Worm (Caenorhabditis elegans): ENCODE results near the gene R10E4.7.

R10E4.7 gene

ce11 chrIII:4313061-4313962 lies 18.7 kb downstream of the R10E4.7 start, which contains the start of the genes evl-14 and dcn-1:
Gene evl-14, minus strand, starts transcription at chrIII:4313128.
Gene dcn-1, plus strand, starts transcription at chrIII:4313912.
- peak; percentile 50 for TF ChIP-seq W03F9.2 (tag; optimal IDR thresholded peaks at IDR 0.05)
- TF ChIP-seq dao-5 (tag; optimal IDR thresholded peaks at IDR 0.05), result no peak

DNA sequence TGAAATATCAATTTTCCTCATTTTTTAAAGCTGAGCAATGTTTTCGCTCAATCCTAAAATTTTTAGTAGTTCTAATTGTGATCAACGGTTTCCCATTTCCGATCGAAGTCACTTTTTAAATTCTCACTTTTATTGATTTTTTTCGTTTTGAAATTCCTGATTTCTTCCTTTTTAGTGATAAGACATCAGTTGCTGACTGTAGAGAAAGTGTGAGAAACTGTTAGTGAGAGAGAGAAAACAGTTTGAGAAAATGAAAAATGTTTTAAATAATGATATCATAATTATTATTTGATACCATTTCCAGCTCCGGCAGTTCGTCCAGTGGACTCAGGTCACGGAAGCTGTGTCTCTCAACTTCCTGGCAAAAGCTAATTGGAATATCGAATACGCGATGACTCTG lies 19.9 kb downstream of the R10E4.7 start:
- no peak for TF ChIP-seq dao-5 (tag; optimal IDR thresholded peaks at IDR 0.05)

- TF ChIP-seq him-1 (tag; optimal IDR thresholded peaks at IDR 0.05) (no peak), W03F9.2 (tag; optimal IDR thresholded peaks at IDR 0.05) (no peak)
Measured at ce11 chrIII:4317065-4317752, 22.6 kb downstream of the R10E4.7 start, which contains the start of gene tag-131. Gene tag-131, plus strand, starts transcription at chrIII:4317702.

DNA sequence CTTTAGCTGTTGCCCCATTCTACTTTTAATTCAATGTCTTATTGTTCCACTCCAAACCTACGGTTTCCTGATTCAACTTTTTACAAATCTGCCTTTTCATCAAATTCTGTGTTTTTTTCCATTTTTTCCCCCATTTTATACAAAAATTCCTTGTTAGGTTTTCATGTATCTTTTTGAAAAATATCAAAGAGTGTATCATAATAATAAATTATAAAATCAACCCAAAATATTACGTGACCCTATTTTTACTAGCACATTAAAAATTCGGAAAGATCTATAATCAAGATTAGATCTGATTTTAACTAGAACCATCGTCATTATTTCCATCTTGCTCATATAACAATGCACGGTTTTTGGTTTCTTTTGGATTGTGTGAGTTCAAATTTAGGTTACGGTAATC lies 25.5 kb downstream of the R10E4.7 start, which contains the start of gene H38K22.6:
Gene H38K22.6, plus strand, starts transcription at position 301 of the 400 bp plus-strand sequence.
- TF ChIP-seq him-1 (tag; optimal IDR thresholded peaks at IDR 0.05) (no peak), dao-5 (tag; optimal IDR thresholded peaks at IDR 0.05) (no peak), W03F9.2 (tag; optimal IDR thresholded peaks at IDR 0.05) (no peak)

ce11 chrIII:4321399-4321798 lies 26.8 kb downstream of the R10E4.7 start, which contains the start of gene H38K22.7:
Gene H38K22.7, plus strand, starts transcription at chrIII:4321699.
- TF ChIP-seq him-1 (tag; optimal IDR thresholded peaks at IDR 0.05) (no peak), dao-5 (tag; optimal IDR thresholded peaks at IDR 0.05) (no peak), W03F9.2 (tag; optimal IDR thresholded peaks at IDR 0.05) (no peak)

DNA sequence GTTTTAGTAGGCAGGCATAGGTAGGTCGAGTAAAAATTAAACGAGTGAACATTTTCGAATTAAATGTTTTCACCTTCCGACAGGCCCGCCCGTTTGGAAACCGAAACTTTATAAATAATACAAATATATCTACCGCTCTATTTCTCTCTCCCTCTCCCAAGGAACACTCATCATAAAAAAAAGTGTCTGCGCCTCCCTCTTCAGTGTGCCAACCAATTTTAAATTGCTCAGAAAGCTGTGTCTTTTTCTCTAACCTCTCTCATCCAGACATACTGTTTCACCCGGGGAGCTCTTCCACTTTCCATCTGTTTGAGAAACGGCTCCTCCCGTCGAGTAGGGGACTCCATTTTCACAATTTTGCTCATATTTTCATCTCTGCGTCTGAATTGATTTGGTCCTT lies 28.5 kb downstream of the R10E4.7 start:
- TF ChIP-seq W03F9.2 (tag; optimal IDR thresholded peaks at IDR 0.05) (no peak), dao-5 (tag; optimal IDR thresholded peaks at IDR 0.05) (no peak), him-1 (tag; optimal IDR thresholded peaks at IDR 0.05) (no peak)

DNA sequence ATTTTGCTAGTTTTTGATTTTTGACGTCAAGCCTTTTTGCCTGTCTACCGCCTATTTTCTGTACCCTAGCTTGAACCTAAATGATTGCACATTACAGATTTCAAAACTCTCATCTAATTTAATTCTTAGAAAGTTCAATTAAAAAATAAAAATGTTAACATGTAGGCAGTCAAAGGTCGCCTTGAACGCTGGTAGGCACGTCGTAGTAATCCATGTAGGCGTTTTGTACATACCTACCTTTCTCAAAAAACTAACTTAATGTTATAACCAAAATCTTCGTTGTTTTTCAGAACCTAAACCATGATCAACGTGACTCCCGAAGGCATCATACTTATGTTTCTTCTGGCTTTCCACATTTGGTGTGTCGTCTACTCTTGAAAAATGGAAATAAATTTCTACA lies 29.2 kb downstream of the R10E4.7 start, which contains the start of gene H38K22.9:
Gene H38K22.9, plus strand, starts transcription at position 301 of the 400 bp plus-strand sequence.
- no peak for TF ChIP-seq dao-5 (tag; optimal IDR thresholded peaks at IDR 0.05)
- no peak for TF ChIP-seq W03F9.2 (tag; optimal IDR thresholded peaks at IDR 0.05)
- no peak for TF ChIP-seq him-1 (tag; optimal IDR thresholded peaks at IDR 0.05)

- no peak for TF ChIP-seq him-1 (tag; optimal IDR thresholded peaks at IDR 0.05)
- TF ChIP-seq W03F9.2 (tag; optimal IDR thresholded peaks at IDR 0.05), result no peak
- TF ChIP-seq dao-5 (tag; optimal IDR thresholded peaks at IDR 0.05), result no peak
Measured at ce11 chrIII:4328208-4328987, 33.8 kb downstream of the R10E4.7 start.

- TF ChIP-seq W03F9.2 (tag; optimal IDR thresholded peaks at IDR 0.05) (no peak), dao-5 (tag; optimal IDR thresholded peaks at IDR 0.05) (no peak), him-1 (tag; optimal IDR thresholded peaks at IDR 0.05) (no peak)
Measured at ce11 chrIII:4330984-4331383, 36.4 kb downstream of the R10E4.7 start, which contains the start of gene gly-6. Gene gly-6, minus strand, starts transcription at chrIII:4331228.

- TF ChIP-seq him-1 (tag; optimal IDR thresholded peaks at IDR 0.05), result no peak
- TF ChIP-seq dao-5 (tag; optimal IDR thresholded peaks at IDR 0.05), result no peak
- TF ChIP-seq W03F9.2 (tag; optimal IDR thresholded peaks at IDR 0.05), result peak; percentile 67
Measured at ce11 chrIII:4332543-4333042, 38.0 kb downstream of the R10E4.7 start, which contains the start of gene cdk-12. Gene cdk-12, plus strand, starts transcription at chrIII:4332992.

- TF ChIP-seq dao-5 (tag; optimal IDR thresholded peaks at IDR 0.05) (no peak), him-1 (tag; optimal IDR thresholded peaks at IDR 0.05) (no peak), W03F9.2 (tag; optimal IDR thresholded peaks at IDR 0.05) (peak; percentile 27)
Measured at ce11 chrIII:4335614-4336013, 41.0 kb downstream of the R10E4.7 start.

DNA sequence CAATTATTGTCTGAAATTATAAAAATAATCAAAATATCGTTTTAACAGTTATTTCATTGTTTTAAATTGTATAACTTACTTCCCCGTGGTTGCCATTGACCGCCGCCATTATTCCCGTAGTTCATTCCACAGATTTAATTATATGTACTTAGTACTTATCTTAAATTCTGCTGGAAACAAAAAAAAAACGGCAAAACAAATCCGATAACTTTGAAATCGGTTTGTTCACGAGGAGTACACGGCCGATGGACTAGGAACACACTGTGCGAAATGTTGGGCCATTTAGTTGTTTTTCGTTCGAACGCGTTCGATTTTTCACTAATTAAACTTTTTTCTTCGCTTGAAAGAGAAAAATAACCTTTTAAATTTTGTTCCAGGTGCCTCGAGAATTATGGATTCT lies 48.5 kb downstream of the R10E4.7 start, which contains the start of the genes B0285.3 and lcmt-1:
Gene B0285.3, minus strand, starts transcription at position 267 of the 400 bp plus-strand sequence.
Gene lcmt-1, plus strand, starts transcription at position 377 of the 400 bp plus-strand sequence.
- TF ChIP-seq W03F9.2 (tag; optimal IDR thresholded peaks at IDR 0.05) (peak; percentile 55), him-1 (tag; optimal IDR thresholded peaks at IDR 0.05) (no peak)

DNA sequence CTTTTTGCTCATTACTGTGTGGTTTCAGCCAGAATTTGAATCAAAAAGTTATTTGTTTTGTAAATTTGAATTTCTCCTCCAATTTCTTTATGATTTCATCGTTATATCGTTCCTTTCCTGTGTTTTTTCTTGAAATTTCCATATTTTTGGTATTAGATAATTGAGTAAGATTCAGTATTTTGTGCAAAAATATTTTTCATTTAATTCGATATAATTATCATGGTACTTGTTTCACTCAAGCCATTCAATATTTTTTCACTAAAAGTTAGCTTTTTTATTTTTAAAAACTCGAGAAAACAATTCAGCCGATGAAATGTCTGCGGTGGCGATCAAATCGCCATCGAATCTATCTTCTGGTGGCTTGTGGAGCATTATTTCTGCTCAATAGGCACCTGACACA lies 50.4 kb downstream of the R10E4.7 start, which contains the start of gene hse-5:
Gene hse-5, plus strand, starts transcription at position 301 of the 400 bp plus-strand sequence.
- TF ChIP-seq dao-5 (tag; optimal IDR thresholded peaks at IDR 0.05), result no peak
- no peak for TF ChIP-seq W03F9.2 (tag; optimal IDR thresholded peaks at IDR 0.05)
- no peak for TF ChIP-seq him-1 (tag; optimal IDR thresholded peaks at IDR 0.05)
